Fruit fly (Drosophila melanogaster) whole organism, adult: Measurements from ENCODE around the gene CG17919.

ENCODE experiments used
- CG11617 ChIP-seq: fragments of 200-800 bp; sonication (Bioruptor generic); optimal IDR thresholded peaks from 2 replicates; lab custom pipeline; 2017; ENCODE audit warnings: mild to moderate bottlenecking, missing biosample characterization, missing genetic modification reagents, missing genetic modification characterization
- CG12768 ChIP-seq: fragments of 200-800 bp; sonication (Bioruptor generic); optimal IDR thresholded peaks from 2 replicates; lab custom pipeline; 2017; ENCODE audit warnings: missing biosample characterization, missing genetic modification characterization, mild to moderate bottlenecking, moderate library complexity, missing genetic modification reagents
- CG14711 ChIP-seq: fragments of 200-800 bp; sonication (Bioruptor generic); optimal IDR thresholded peaks from 2 replicates; lab custom pipeline; 2018; ENCODE audit warnings: missing biosample characterization, mild to moderate bottlenecking, missing genetic modification characterization, moderate library complexity
- CG1620 ChIP-seq: fragments of 200-800 bp; sonication (Bioruptor generic); optimal IDR thresholded peaks from 2 replicates; lab custom pipeline; 2016; ENCODE audit warnings: missing biosample characterization, missing genetic modification characterization
- CG33017 ChIP-seq: fragments of 200-800 bp; sonication (Bioruptor generic); optimal IDR thresholded peaks from 2 replicates; lab custom pipeline; 2018; ENCODE audit warnings: missing biosample characterization, mild to moderate bottlenecking, missing genetic modification characterization, moderate library complexity
- CG5204 ChIP-seq: fragments of 200-800 bp; sonication (Bioruptor generic); optimal IDR thresholded peaks from 2 replicates; lab custom pipeline; 2016; ENCODE audit warnings: missing biosample characterization, missing genetic modification characterization
- CG7045 ChIP-seq: fragments of 200-800 bp; sonication (Bioruptor generic); optimal IDR thresholded peaks from 2 replicates; lab custom pipeline; 2017; ENCODE audit warnings: missing biosample characterization, mild to moderate bottlenecking, missing genetic modification characterization
- CG7101 ChIP-seq: fragments of 200-800 bp; sonication (Bioruptor generic); optimal IDR thresholded peaks from 2 replicates; lab custom pipeline; 2018; ENCODE audit warnings: missing biosample characterization, mild to moderate bottlenecking, missing genetic modification characterization, moderate library complexity
- Clk ChIP-seq: fragments of 200-800 bp; sonication (Bioruptor generic); optimal IDR thresholded peaks from 2 replicates; lab custom pipeline; 2017; ENCODE audit warnings: missing biosample characterization, missing genetic modification characterization
- Crg-1 ChIP-seq: fragments of 200-800 bp; sonication (Bioruptor generic); optimal IDR thresholded peaks from 2 replicates; lab custom pipeline; 2016; ENCODE audit warnings: missing biosample characterization, missing genetic modification characterization
- Hr96 ChIP-seq: fragments of 200-800 bp; sonication (Bioruptor generic); optimal IDR thresholded peaks from 2 replicates; lab custom pipeline; 2016; ENCODE audit warnings: missing biosample characterization, missing genetic modification characterization
- Mnt ChIP-seq: fragments of 200-800 bp; sonication (Bioruptor generic); optimal IDR thresholded peaks from 2 replicates; lab custom pipeline; 2016; ENCODE audit warnings: missing biosample characterization, mild to moderate bottlenecking, missing genetic modification characterization
- bab1 ChIP-seq: fragments of 200-800 bp; sonication (Bioruptor generic); optimal IDR thresholded peaks from 3 replicates; lab custom pipeline; 2019; ENCODE audit warnings: missing biosample characterization, mild to moderate bottlenecking, missing genetic modification characterization, moderate library complexity
- cic ChIP-seq: fragments of 200-800 bp; sonication (Bioruptor generic); optimal IDR thresholded peaks from 2 replicates; lab custom pipeline; 2017; ENCODE audit warnings: missing biosample characterization, mild to moderate bottlenecking, missing genetic modification characterization, moderate library complexity
- cnc ChIP-seq, 2 experiments: fragments of >200 bp; optimal IDR thresholded peaks; 2 replicates each; lab custom pipeline; 2017
- kay ChIP-seq: fragments of 200-800 bp; sonication (Bioruptor generic); peaks from one replicate; lab custom pipeline; 2016; ENCODE audit warnings: missing biosample characterization, missing genetic modification characterization, borderline replicate concordance
- ovo ChIP-seq: fragments of 200-800 bp; sonication (Bioruptor generic); optimal IDR thresholded peaks from 2 replicates; lab custom pipeline; 2016; ENCODE audit warnings: missing biosample characterization, missing genetic modification characterization
- pad ChIP-seq: fragments of 200-800 bp; sonication (Bioruptor generic); optimal IDR thresholded peaks from 3 replicates; lab custom pipeline; 2017; ENCODE audit warnings: missing biosample characterization, missing genetic modification characterization, mild to moderate bottlenecking, moderate library complexity, missing genetic modification reagents
- tj ChIP-seq: fragments of 200-800 bp; sonication (Bioruptor generic); optimal IDR thresholded peaks from 3 replicates; lab custom pipeline; 2017; ENCODE audit warnings: missing biosample characterization, mild to moderate bottlenecking, missing genetic modification characterization, moderate library complexity
- toe ChIP-seq: fragments of 200-800 bp; sonication (Bioruptor generic); optimal IDR thresholded peaks from 2 replicates; lab custom pipeline; 2016; ENCODE audit warnings: missing biosample characterization, missing genetic modification characterization

The CG17919 gene

DNA sequence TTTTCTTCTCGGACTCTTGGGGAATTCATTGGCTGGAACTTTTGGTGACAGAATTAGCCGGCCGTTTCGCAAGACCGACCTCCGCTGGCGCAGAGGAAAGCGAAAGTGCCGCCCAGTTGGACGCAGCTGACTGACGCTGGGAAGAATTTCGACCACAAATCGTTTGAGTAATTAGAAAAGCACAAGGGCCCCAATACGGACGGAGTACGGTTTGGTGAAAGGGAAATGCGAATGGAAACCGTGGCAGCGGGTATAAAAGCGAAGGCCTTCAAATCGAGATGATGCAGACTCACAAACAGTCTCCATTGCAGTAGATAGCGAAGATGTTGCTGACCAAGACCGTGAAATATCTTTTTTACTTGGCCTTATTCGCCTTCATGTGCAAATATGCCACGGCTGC is 38.9 kb upstream of the CG17919 start, which contains the start of gene Osi16:
Gene Osi16, plus strand, starts transcription at position 301 of the 400 bp plus-strand sequence.
- TF ChIP-seq kay (GFP tag; lab: Kevin White, UChicago) (no peak), Mnt (no peak), CG5204 (GFP tag; lab: Kevin White, UChicago) (no peak), ovo (GFP tag; lab: Kevin White, UChicago) (no peak), bab1 (no peak), tj (GFP tag; lab: Kevin White, UChicago) (no peak), Hr96 (GFP tag; lab: Kevin White, UChicago) (no peak)

- TF ChIP-seq CG11617 (no peak), Hr96 (GFP tag; lab: Kevin White, UChicago) (no peak), ovo (GFP tag; lab: Kevin White, UChicago) (no peak), cic (GFP tag; lab: Kevin White, UChicago) (no peak), tj (GFP tag; lab: Kevin White, UChicago) (no peak), CG7045 (GFP tag; lab: Kevin White, UChicago) (no peak), Clk (GFP tag; lab: Kevin White, UChicago) (no peak), Crg-1 (GFP tag; lab: Kevin White, UChicago) (no peak), pad (GFP tag; lab: Kevin White, UChicago) (no peak), bab1 (no peak), CG14711 (tag; lab: Kevin White, UChicago) (no peak), cnc (optimal IDR thresholded peaks at IDR 0.05; lab: Kevin White, UChicago) (no peak), CG7101 (tag; lab: Kevin White, UChicago) (no peak), CG12768 (GFP tag; lab: Kevin White, UChicago) (no peak), toe (GFP tag; lab: Kevin White, UChicago) (no peak)
Observed at dm6 chr3R:6306584-6306983, 37.2 kb upstream of the CG17919 start, which contains the start of gene CG46026. CG46026 (plus strand) TSS chr3R:6306884.

dm6 chr3R:6309676-6310075 is 34.2 kb upstream of the CG17919 start, which contains the start of gene CG31560:
CG31560 (plus strand) TSS chr3R:6309976.
- TF ChIP-seq toe (GFP tag; lab: Kevin White, UChicago) (no peak), CG12768 (GFP tag; lab: Kevin White, UChicago) (no peak), cic (GFP tag; lab: Kevin White, UChicago) (no peak), cnc (optimal IDR thresholded peaks at IDR 0.05; lab: Kevin White, UChicago) (no peak), CG7101 (tag; lab: Kevin White, UChicago) (no peak), CG11617 (no peak), CG14711 (tag; lab: Kevin White, UChicago) (no peak), Mnt (no peak), bab1 (no peak), tj (GFP tag; lab: Kevin White, UChicago) (no peak), CG1620 (GFP tag; lab: Kevin White, UChicago) (no peak), ovo (GFP tag; lab: Kevin White, UChicago) (no peak), CG7045 (GFP tag; lab: Kevin White, UChicago) (no peak), kay (GFP tag; lab: Kevin White, UChicago) (no peak)

dm6 chr3R:6311641-6312259 is 32.1 kb upstream of the CG17919 start, which contains the start of gene Osi17:
Osi17 (plus strand) TSS chr3R:6311772.
- no peak for TF ChIP-seq CG11617
- TF ChIP-seq CG5204 (GFP tag; lab: Kevin White, UChicago), result no peak
- TF ChIP-seq CG33017 (tag; lab: Kevin White, UChicago), result no peak
- no peak for TF ChIP-seq Crg-1 (GFP tag; lab: Kevin White, UChicago)
- no peak for TF ChIP-seq Hr96 (GFP tag; lab: Kevin White, UChicago)
- no peak for TF ChIP-seq cnc (optimal IDR thresholded peaks at IDR 0.05; lab: Kevin White, UChicago)
- TF ChIP-seq CG1620 (GFP tag; lab: Kevin White, UChicago), result no peak

dm6 chr3R:6315078-6315477 is 28.8 kb upstream of the CG17919 start:
- TF ChIP-seq CG14711 (tag; lab: Kevin White, UChicago) (no peak), CG7045 (GFP tag; lab: Kevin White, UChicago) (no peak), CG12768 (GFP tag; lab: Kevin White, UChicago) (no peak), cic (GFP tag; lab: Kevin White, UChicago) (no peak), cnc (optimal IDR thresholded peaks at IDR 0.05; lab: Kevin White, UChicago) (no peak), CG7101 (tag; lab: Kevin White, UChicago) (no peak), Crg-1 (GFP tag; lab: Kevin White, UChicago) (no peak), tj (GFP tag; lab: Kevin White, UChicago) (no peak), Clk (GFP tag; lab: Kevin White, UChicago) (no peak), Hr96 (GFP tag; lab: Kevin White, UChicago) (no peak), kay (GFP tag; lab: Kevin White, UChicago) (no peak), Mnt (no peak), toe (GFP tag; lab: Kevin White, UChicago) (no peak), CG5204 (GFP tag; lab: Kevin White, UChicago) (no peak)

- TF ChIP-seq cic (GFP tag; lab: Kevin White, UChicago) (no peak), kay (GFP tag; lab: Kevin White, UChicago) (no peak), pad (GFP tag; lab: Kevin White, UChicago) (no peak), CG12768 (GFP tag; lab: Kevin White, UChicago) (no peak), ovo (GFP tag; lab: Kevin White, UChicago) (no peak), CG5204 (GFP tag; lab: Kevin White, UChicago) (no peak), CG7045 (GFP tag; lab: Kevin White, UChicago) (no peak), Clk (GFP tag; lab: Kevin White, UChicago) (no peak), CG33017 (tag; lab: Kevin White, UChicago) (no peak), Crg-1 (GFP tag; lab: Kevin White, UChicago) (no peak), CG14711 (tag; lab: Kevin White, UChicago) (no peak), cnc (optimal IDR thresholded peaks at IDR 0.05; lab: Kevin White, UChicago) (no peak), toe (GFP tag; lab: Kevin White, UChicago) (no peak), Hr96 (GFP tag; lab: Kevin White, UChicago) (no peak), CG7101 (tag; lab: Kevin White, UChicago) (no peak), Mnt (no peak), CG1620 (GFP tag; lab: Kevin White, UChicago) (no peak), tj (GFP tag; lab: Kevin White, UChicago) (no peak), bab1 (no peak)
Observed at dm6 chr3R:6329774-6330298, 14.0 kb upstream of the CG17919 start, which contains the start of gene Osi18. Osi18 (plus strand) TSS chr3R:6330248.
